Fruit fly (Drosophila melanogaster) whole organism, embryonic: ENCODE data around the gene PAN3.

Experiments
- B-H1 ChIP-seq: fragments of 200-800 bp; sonication (Bioruptor generic); IDR thresholded peaks from 3 replicates; pipeline ENCODE4 v1.3.6; 2022; ENCODE audit warnings: missing biosample characterization, missing genetic modification characterization
- Bdp1 ChIP-seq: fragments of 200-800 bp; sonication (Bioruptor generic); optimal IDR thresholded peaks from 3 replicates; lab custom pipeline; 2016; ENCODE audit warnings: missing biosample characterization, missing genetic modification characterization
- CG10431 ChIP-seq: fragments of 200-800 bp; sonication (Bioruptor generic); optimal IDR thresholded peaks from 3 replicates; lab custom pipeline; 2018; ENCODE audit warnings: missing biosample characterization, mild to moderate bottlenecking, missing genetic modification characterization
- CG12104 ChIP-seq: fragments of 200-800 bp; sonication (Bioruptor generic); optimal IDR thresholded peaks from 3 replicates; lab custom pipeline; 2016; ENCODE audit warnings: missing biosample characterization, missing genetic modification characterization
- CG12744 ChIP-seq: fragments of 200-800 bp; sonication (Bioruptor generic); optimal IDR thresholded peaks from 2 replicates; lab custom pipeline; 2016; ENCODE audit warnings: missing biosample characterization, missing genetic modification characterization
- CG1602 ChIP-seq: fragments of 200-800 bp; sonication (Bioruptor generic); optimal IDR thresholded peaks from 3 replicates; lab custom pipeline; 2016; ENCODE audit warnings: missing biosample characterization, missing genetic modification characterization
- CG16779 ChIP-seq: fragments of 200-800 bp; sonication (Bioruptor generic); IDR thresholded peaks from 2 replicates; pipeline ENCODE4 v1.3.6; 2022; ENCODE audit warnings: missing biosample characterization, missing genetic modification characterization
- CG17829 ChIP-seq: fragments of 200-800 bp; optimal IDR thresholded peaks from 2 replicates; lab custom pipeline; 2019; ENCODE audit warnings: missing biosample characterization, mild to moderate bottlenecking, missing genetic modification characterization, moderate library complexity
- CG1792 ChIP-seq: fragments of 200-800 bp; sonication (Bioruptor generic); optimal IDR thresholded peaks from 2 replicates; lab custom pipeline; 2016; ENCODE audit warnings: missing biosample characterization, missing genetic modification characterization
- CG2889 ChIP-seq: fragments of 200-800 bp; sonication (Bioruptor generic); IDR thresholded peaks from 3 replicates; pipeline ENCODE4 v1.3.6; 2022; ENCODE audit warnings: missing biosample characterization, missing genetic modification characterization
- CG3065 ChIP-seq: fragments of 200-800 bp; sonication (Bioruptor generic); optimal IDR thresholded peaks from 2 replicates; lab custom pipeline; 2016; ENCODE audit warnings: missing biosample characterization, missing genetic modification characterization
- CG4404 ChIP-seq: fragments of 200-800 bp; sonication (Bioruptor generic); IDR thresholded peaks from 2 replicates; pipeline ENCODE4 v1.3.6; 2022; ENCODE audit warnings: missing biosample characterization, missing genetic modification characterization
- CG5180 ChIP-seq: fragments of 200-800 bp; sonication (Bioruptor generic); optimal IDR thresholded peaks from 3 replicates; lab custom pipeline; 2017; ENCODE audit warnings: missing biosample characterization, missing genetic modification characterization, mild to moderate bottlenecking, moderate library complexity, missing genetic modification reagents
- CG6254 ChIP-seq: fragments of 200-800 bp; sonication (Bioruptor generic); optimal IDR thresholded peaks from 3 replicates; lab custom pipeline; 2017; ENCODE audit warnings: mild to moderate bottlenecking, missing biosample characterization, missing genetic modification reagents, missing genetic modification characterization
- CG8089 ChIP-seq: fragments of 200-800 bp; sonication (Bioruptor generic); optimal IDR thresholded peaks from 3 replicates; lab custom pipeline; 2016; ENCODE audit warnings: missing biosample characterization, missing genetic modification characterization
- CG9876 ChIP-seq: fragments of 200-800 bp; sonication (Bioruptor generic); optimal IDR thresholded peaks from 2 replicates; lab custom pipeline; 2016; ENCODE audit warnings: missing biosample characterization, missing genetic modification characterization
- CG9932 ChIP-seq: fragments of 200-800 bp; sonication (Bioruptor generic); IDR thresholded peaks from 2 replicates; pipeline ENCODE4 v1.3.6; 2022; ENCODE audit warnings: missing biosample characterization, missing genetic modification characterization
- CrebB ChIP-seq: fragments of 200-800 bp; sonication (Bioruptor generic); optimal IDR thresholded peaks from 3 replicates; lab custom pipeline; 2018; ENCODE audit warnings: missing biosample characterization, mild to moderate bottlenecking, missing genetic modification characterization
- Drgx ChIP-seq: fragments of 200-800 bp; sonication (Bioruptor generic); IDR thresholded peaks from 2 replicates; pipeline ENCODE4 v1.3.6; 2022; ENCODE audit warnings: missing biosample characterization, missing genetic modification characterization
- HHEX ChIP-seq: fragments of 200-800 bp; sonication (Bioruptor generic); optimal IDR thresholded peaks from 3 replicates; lab custom pipeline; 2017; ENCODE audit warnings: missing biosample characterization, mild to moderate bottlenecking, missing genetic modification characterization, missing genetic modification reagents
- HLH4C ChIP-seq: fragments of 200-800 bp; sonication (Bioruptor generic); IDR thresholded peaks from 3 replicates; pipeline ENCODE4 v1.3.6; 2022; ENCODE audit warnings: missing biosample characterization, missing genetic modification characterization; ENCODE audit not compliant: partially characterized antibody
- Hr39 ChIP-seq: fragments of >200 bp; optimal IDR thresholded peaks from 2 replicates; lab custom pipeline; 2017
- Sox100B ChIP-seq: fragments of 200-800 bp; sonication (Bioruptor generic); optimal IDR thresholded peaks from 3 replicates; lab custom pipeline; 2018; ENCODE audit warnings: missing biosample characterization, mild to moderate bottlenecking, missing genetic modification characterization
- Stat92E ChIP-seq, 3 experiments: fragments of >200 bp in 2 of 3; fragments of 200-800 bp in 1 of 3; sonication (Bioruptor generic) in 1 of 3; optimal IDR thresholded peaks; 2 replicates each; lab custom pipeline; 2017 to 2019; ENCODE audit warnings: missing biosample characterization in 3 of 3, missing genetic modification characterization in 3 of 3, mild to moderate bottlenecking in 1 of 3, moderate library complexity in 1 of 3
- Trl ChIP-seq, 3 experiments: fragments of >200 bp in 2 of 3; fragments of 200-800 bp in 1 of 3; sonication (Bioruptor generic) in 1 of 3; optimal IDR thresholded peaks; 2 replicates in 1 of 3; 3 replicates in 2 of 3; lab custom pipeline; 2016 to 2017; ENCODE audit warnings: missing biosample characterization in 1 of 3, missing genetic modification characterization in 1 of 3
- amos ChIP-seq: fragments of 200-800 bp; sonication (Bioruptor generic); IDR thresholded peaks from 2 replicates; pipeline ENCODE4 v1.3.6; 2022; ENCODE audit warnings: missing biosample characterization, missing genetic modification characterization; ENCODE audit not compliant: partially characterized antibody
- bab2 ChIP-seq: fragments of 200-800 bp; sonication (Bioruptor generic); optimal IDR thresholded peaks from 2 replicates; lab custom pipeline; 2016; ENCODE audit warnings: missing biosample characterization, missing genetic modification characterization
- bsh ChIP-seq, 2 experiments: fragments of 200-800 bp; sonication (Bioruptor generic); optimal IDR thresholded peaks; 2 replicates each; lab custom pipeline; 2017 to 2018; ENCODE audit warnings: mild to moderate bottlenecking in 2 of 2, missing biosample characterization in 2 of 2, missing genetic modification characterization in 2 of 2, moderate library complexity in 1 of 2
- cwo ChIP-seq: fragments of 200-800 bp; sonication (Bioruptor generic); optimal IDR thresholded peaks from 3 replicates; lab custom pipeline; 2017; ENCODE audit warnings: missing biosample characterization, missing genetic modification characterization, mild to moderate bottlenecking, moderate library complexity, missing genetic modification reagents
- dysf ChIP-seq: fragments of 200-800 bp; sonication (Bioruptor generic); IDR thresholded peaks from 3 replicates; pipeline ENCODE4 v1.3.6; 2022; ENCODE audit warnings: missing biosample characterization, missing genetic modification characterization
- ewg ChIP-seq: fragments of 200-800 bp; sonication (Bioruptor generic); optimal IDR thresholded peaks from 3 replicates; lab custom pipeline; 2017; ENCODE audit warnings: mild to moderate bottlenecking, missing biosample characterization, missing genetic modification reagents, missing genetic modification characterization
- ftz-f1 ChIP-seq: fragments of 200-800 bp; sonication (Bioruptor generic); optimal IDR thresholded peaks from 2 replicates; lab custom pipeline; 2016; ENCODE audit warnings: missing biosample characterization, missing genetic modification characterization
- fu2 ChIP-seq: fragments of 200-800 bp; sonication (Bioruptor generic); optimal IDR thresholded peaks from 2 replicates; lab custom pipeline; 2016; ENCODE audit warnings: missing biosample characterization, missing genetic modification characterization
- gfzf ChIP-seq: fragments of 200-800 bp; sonication (Bioruptor generic); optimal IDR thresholded peaks from 2 replicates; lab custom pipeline; 2016; ENCODE audit warnings: missing biosample characterization, mild to moderate bottlenecking, missing genetic modification characterization, moderate library complexity
- gsb-n ChIP-seq: fragments of 200-800 bp; sonication (Bioruptor generic); optimal IDR thresholded peaks from 3 replicates; lab custom pipeline; 2018; ENCODE audit warnings: missing biosample characterization, mild to moderate bottlenecking, missing genetic modification characterization
- gt ChIP-seq: fragments of 200-800 bp; sonication (Bioruptor generic); IDR thresholded peaks from 2 replicates; pipeline ENCODE4 v1.3.6; 2022; ENCODE audit warnings: missing biosample characterization, missing genetic modification characterization
- hbn ChIP-seq: fragments of 200-800 bp; sonication (Bioruptor generic); IDR thresholded peaks from 2 replicates; pipeline ENCODE4 v1.3.6; 2022; ENCODE audit warnings: missing biosample characterization, missing genetic modification characterization; ENCODE audit not compliant: partially characterized antibody
- klu ChIP-seq: fragments of 200-800 bp; sonication (Bioruptor generic); IDR thresholded peaks from 2 replicates; pipeline ENCODE4 v1.3.6; 2022; ENCODE audit warnings: missing biosample characterization, missing genetic modification characterization
- lab ChIP-seq: fragments of 200-800 bp; sonication (Bioruptor generic); optimal IDR thresholded peaks from 3 replicates; lab custom pipeline; 2017; ENCODE audit warnings: missing biosample characterization, missing genetic modification characterization, mild to moderate bottlenecking, moderate library complexity, missing genetic modification reagents
- nerfin-1 ChIP-seq: fragments of 200-800 bp; sonication (Bioruptor generic); optimal IDR thresholded peaks from 3 replicates; lab custom pipeline; 2019; ENCODE audit warnings: missing biosample characterization, mild to moderate bottlenecking, missing genetic modification characterization, moderate library complexity
- schlank ChIP-seq: fragments of 200-800 bp; sonication (Bioruptor generic); optimal IDR thresholded peaks from 2 replicates; lab custom pipeline; 2018; ENCODE audit warnings: missing biosample characterization, mild to moderate bottlenecking, missing genetic modification characterization
- sd ChIP-seq: fragments of 200-800 bp; sonication (Bioruptor generic); optimal IDR thresholded peaks from 3 replicates; lab custom pipeline; 2018; ENCODE audit warnings: missing biosample characterization, mild to moderate bottlenecking, missing genetic modification characterization, moderate library complexity
- sens-2 ChIP-seq: fragments of 200-800 bp; sonication (Bioruptor generic); IDR thresholded peaks from 2 replicates; pipeline ENCODE4 v1.3.6; 2022; ENCODE audit warnings: missing biosample characterization, missing genetic modification characterization
- sna ChIP-seq: fragments of 200-800 bp; sonication (Bioruptor generic); IDR thresholded peaks from 2 replicates; pipeline ENCODE4 v1.3.6; 2022; ENCODE audit warnings: missing biosample characterization, missing genetic modification characterization; ENCODE audit not compliant: partially characterized antibody
- unpg ChIP-seq: fragments of 200-800 bp; sonication (Bioruptor generic); optimal IDR thresholded peaks from 3 replicates; lab custom pipeline; 2018; ENCODE audit warnings: missing biosample characterization, mild to moderate bottlenecking, missing genetic modification characterization, moderate library complexity
- vvl ChIP-seq: fragments of 200-800 bp; sonication (Bioruptor generic); IDR thresholded peaks from 2 replicates; pipeline ENCODE4 v1.3.6; 2022; ENCODE audit warnings: missing biosample characterization, missing genetic modification characterization
- yki ChIP-seq: fragments of >200 bp; optimal IDR thresholded peaks from 3 replicates; lab custom pipeline; 2018
- zfh1 ChIP-seq: fragments of 200-800 bp; sonication (Bioruptor generic); IDR thresholded peaks from 3 replicates; pipeline ENCODE4 v1.3.6; 2022; ENCODE audit warnings: missing biosample characterization, missing genetic modification characterization

PAN3 gene

DNA sequence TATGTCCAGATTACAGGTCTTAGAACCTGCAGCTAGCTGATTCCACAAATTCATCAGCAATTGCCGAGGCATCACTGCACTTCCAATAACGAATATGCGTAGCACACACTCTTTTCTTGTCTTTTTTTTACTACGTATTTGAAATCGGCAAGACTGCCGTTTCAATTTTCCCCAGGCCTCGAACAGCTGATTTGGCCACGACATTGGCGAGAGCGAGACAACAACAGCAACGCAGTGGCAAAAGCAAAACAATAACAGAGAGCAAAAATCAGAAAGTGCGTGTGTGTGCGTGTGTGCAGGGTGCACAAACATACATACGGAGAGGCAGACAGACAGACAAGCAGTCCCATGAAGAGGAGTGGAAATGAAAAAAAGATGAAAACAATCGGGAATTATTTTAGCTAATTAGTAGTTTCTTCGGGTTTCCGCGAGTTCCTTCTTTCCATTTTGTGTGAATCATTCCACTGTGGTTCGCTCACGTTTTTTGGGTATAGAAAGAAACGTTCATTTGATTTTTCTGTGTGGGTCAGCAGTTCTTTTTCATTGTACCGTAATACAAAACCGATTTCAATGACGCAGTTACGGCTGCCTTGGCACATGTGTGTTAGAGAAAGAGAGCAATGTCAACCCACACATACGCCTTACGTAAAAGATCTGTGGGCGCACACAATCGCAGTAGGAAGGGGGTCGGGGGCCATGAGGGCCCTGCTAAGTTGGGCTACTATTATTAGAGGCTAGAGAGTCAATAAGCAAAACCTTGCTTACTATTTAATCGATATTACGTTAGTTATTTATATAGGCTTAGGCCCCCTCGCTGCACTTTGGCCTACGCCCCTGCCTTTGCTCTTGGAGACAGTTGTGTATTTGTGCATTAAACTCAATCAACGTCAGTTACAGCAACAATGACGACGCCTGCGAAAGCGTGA is 10.6 kb upstream of the PAN3 start (continued):
- TF ChIP-seq CG5180 (GFP tag; lab: Kevin White, UChicago) (peak; percentile 90), CG1792 (peak; percentile 98), CG17829 (tag; lab: Kevin White, UChicago) (peak; percentile 97), sd (tag; lab: Kevin White, UChicago) (peak; percentile 88), CG6254 (GFP tag; lab: Kevin White, UChicago) (peak; percentile 91), Bdp1 (GFP tag; lab: Kevin White, UChicago) (peak; percentile 93), CG12744 (GFP tag; lab: Kevin White, UChicago) (peak; percentile 98), dysf (GFP tag; lab: Robert Waterston, UW) (peak; percentile 99), CG3065 (GFP tag; lab: Kevin White, UChicago) (peak; percentile 96), CG9932 (GFP tag; lab: Robert Waterston, UW) (peak; percentile 99), gt (GFP tag; lab: Robert Waterston, UW) (peak; percentile 98), schlank (tag; lab: Kevin White, UChicago) (peak; percentile 98), zfh1 (GFP tag; lab: Robert Waterston, UW) (peak; percentile 99), ewg (peak; percentile 96), sna (peak; percentile 23; the same call in 1 of the 2 replicates), CG12104 (peak; percentile 96), bab2 (peak; percentile 99), B-H1 (GFP tag; lab: Robert Waterston, UW) (peak; percentile 99), cwo (GFP tag; lab: Kevin White, UChicago) (peak; percentile 97), CG4404 (GFP tag; lab: Robert Waterston, UW) (peak; percentile 99), klu (GFP tag; lab: Robert Waterston, UW) (peak; percentile 98), sens-2 (GFP tag; lab: Robert Waterston, UW) (peak; percentile 98), amos (GFP tag; lab: Robert Waterston, UW) (no peak; the same call in 1 of the 2 replicates), Stat92E (GFP tag; optimal IDR thresholded peaks at IDR 0.05; lab: Kevin White, UChicago) (no peak), bsh (GFP tag; optimal IDR thresholded peaks at IDR 0.05; lab: Kevin White, UChicago) (peak; percentile 96 to 97), CG16779 (GFP tag; lab: Robert Waterston, UW) (peak; percentile 99), ftz-f1 (peak; percentile 96), CG8089 (GFP tag; lab: Kevin White, UChicago) (peak; percentile 98), Trl (optimal IDR thresholded peaks at IDR 0.05; lab: Kevin White, UChicago) (peak; percentile 26 to 67), Trl (GFP tag; optimal IDR thresholded peaks at IDR 0.05; lab: Kevin White, UChicago) (peak; percentile 99), CG1602 (GFP tag; lab: Kevin White, UChicago) (peak; percentile 98), HLH4C (no peak), unpg (GFP tag; lab: Kevin White, UChicago) (peak; percentile 98), yki (no peak), CG2889 (GFP tag; lab: Robert Waterston, UW) (peak; percentile 99), lab (GFP tag; lab: Kevin White, UChicago) (peak; percentile 100), CG9876 (peak; percentile 97), hbn (GFP tag; lab: Robert Waterston, UW) (peak; percentile 46; the same call in 1 of the 2 replicates), Sox100B (GFP tag; lab: Kevin White, UChicago) (peak; percentile 95), Hr39 (lab: Kevin White, UChicago) (no peak), vvl (GFP tag; lab: Robert Waterston, UW) (peak; percentile 99), CrebB (tag; lab: Kevin White, UChicago) (peak; percentile 96), fu2 (GFP tag; lab: Kevin White, UChicago) (peak; percentile 99), nerfin-1 (peak; percentile 94), CG10431 (GFP tag; lab: Kevin White, UChicago) (peak; percentile 82), gsb-n (tag; lab: Kevin White, UChicago) (peak; percentile 93), gfzf (GFP tag; lab: Kevin White, UChicago) (peak; percentile 14), HHEX (GFP tag; lab: Kevin White, UChicago) (peak; percentile 99), Drgx (GFP tag; lab: Robert Waterston, UW) (peak; percentile 100)
